Worm (Caenorhabditis elegans): ENCODE results near the gene Y43C5B.2.

- TF ChIP-seq nhr-77 (tag; optimal IDR thresholded peaks at IDR 0.05) = peak; percentile 78
- no peak for TF ChIP-seq zip-11 (GFP tag; IDR thresholded peaks at IDR 0.05)
- no peak for TF ChIP-seq zag-1 (tag; optimal IDR thresholded peaks at IDR 0.05)
- no peak for TF ChIP-seq unc-62 (GFP tag; optimal IDR thresholded peaks at IDR 0.05 in 1 of 2)
- no peak for TF ChIP-seq unc-62 (tag; optimal IDR thresholded peaks at IDR 0.05)
- no peak for TF ChIP-seq skn-1 (tag; optimal IDR thresholded peaks at IDR 0.05)
- no peak for TF ChIP-seq lir-3 (tag; optimal IDR thresholded peaks at IDR 0.05)
- TF ChIP-seq aly-2 (tag; optimal IDR thresholded peaks at IDR 0.05) = no peak
- TF ChIP-seq ZK546.5 (tag; optimal IDR thresholded peaks at IDR 0.05) = no peak
- no peak for TF ChIP-seq ama-1 (optimal IDR thresholded peaks at IDR 0.05)
- no peak for TF ChIP-seq F26F4.8 (GFP tag; conservative IDR thresholded peaks at IDR 0.05)
- no peak for TF ChIP-seq madf-5 (GFP tag; IDR thresholded peaks at IDR 0.05)
Observed at ce11 chrIV:10331882-10332281, 20.3 kb downstream of the Y43C5B.2 start.

All from whole organism, L4 larva.